Worm (Caenorhabditis elegans) whole organism, mixed stage, embryonic: Measurements from ENCODE around the gene gtf-2H1.

Source experiments
- ceh-43 ChIP-seq: fragments of 200-800 bp; sonication (Bioruptor generic); optimal IDR thresholded peaks from 2 replicates; lab custom pipeline; 2018; ENCODE audit warnings: mild to moderate bottlenecking, missing genetic modification characterization, moderate library complexity, missing compliant biosample characterization
- ham-2 ChIP-seq: fragments of 200-800 bp; sonication (Bioruptor generic); optimal IDR thresholded peaks from 2 replicates; lab custom pipeline; 2018; ENCODE audit warnings: mild to moderate bottlenecking, missing genetic modification characterization, missing compliant biosample characterization
- nhr-76 ChIP-seq: sonication (generic microtip); optimal IDR thresholded peaks from 2 replicates; lab custom pipeline; 2017; ENCODE audit warnings: missing biosample characterization, missing genetic modification characterization
- snpc-4 ChIP-seq: fragments of 150-350 bp; optimal IDR thresholded peaks from 2 replicates; lab custom pipeline; 2014; ENCODE audit warnings: missing biosample characterization, missing genetic modification characterization
- sptf-1 ChIP-seq: sonication (generic microtip); optimal IDR thresholded peaks from 2 replicates; lab custom pipeline; 2017; ENCODE audit warnings: mild to moderate bottlenecking, missing genetic modification characterization, moderate library complexity, missing compliant biosample characterization

DNA sequence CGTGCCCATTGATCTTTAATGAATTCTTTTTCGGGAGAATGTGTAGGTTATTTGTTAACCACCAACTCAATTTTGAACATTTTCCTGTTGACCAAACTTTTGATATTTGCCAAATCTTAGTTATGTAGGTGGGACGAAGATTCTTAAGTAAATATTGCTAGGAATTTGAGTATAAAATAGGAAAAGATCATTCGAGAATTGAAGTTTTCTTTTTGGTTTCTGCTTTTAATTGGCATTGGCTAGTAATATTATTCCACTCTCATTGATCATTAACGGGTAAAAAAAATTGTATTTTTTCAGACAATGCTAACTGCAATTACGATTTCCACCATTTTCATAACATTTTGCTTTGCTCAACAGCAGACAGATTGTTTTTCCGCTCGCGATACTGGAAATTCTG is 34.6 kb upstream of the gtf-2H1 start, which contains the start of gene T21D12.12:
- no peak for TF ChIP-seq nhr-76 (tag; lab: Kevin White, UChicago)
- no peak for TF ChIP-seq ceh-43 (GFP tag; lab: Kevin White, UChicago)
- no peak for TF ChIP-seq ham-2
- TF ChIP-seq sptf-1 (tag; lab: Kevin White, UChicago) = no peak
- no peak for TF ChIP-seq snpc-4 (tag; lab: Kevin White, UChicago)
